Worm (Caenorhabditis elegans) whole organism, L4 larva: ENCODE measurements around the gene T22F3.8.

Experiments
- D1046.2 ChIP-seq: fragments of 200-800 bp; sonication (Bioruptor generic); IDR thresholded peaks from 2 replicates; pipeline ENCODE4 v1.3.6; 2022; ENCODE audit warnings: missing genetic modification characterization, missing compliant biosample characterization
- F10B5.3 ChIP-seq: sonication (generic microtip); optimal IDR thresholded peaks from 2 replicates; lab custom pipeline; 2016; ENCODE audit warnings: mild to moderate bottlenecking, missing genetic modification characterization, missing compliant biosample characterization
- F37D6.2 ChIP-seq: sonication (generic microtip); optimal IDR thresholded peaks from 2 replicates; lab custom pipeline; 2016; ENCODE audit warnings: mild to moderate bottlenecking, missing genetic modification characterization, missing compliant biosample characterization
- F44E2.7 ChIP-seq: fragments of 200-800 bp; sonication (Bioruptor generic); IDR thresholded peaks from 2 replicates; pipeline ENCODE4 v2.1.2; 2022; ENCODE audit warnings: missing genetic modification characterization, missing compliant biosample characterization
- T26A8.4 ChIP-seq: fragments of 200-800 bp; sonication (Bioruptor generic); IDR thresholded peaks from 2 replicates; pipeline ENCODE4 v1.3.6; 2022; ENCODE audit warnings: missing genetic modification characterization, missing compliant biosample characterization
- Y48G9A.11 ChIP-seq: fragments of 200-800 bp; sonication (Bioruptor generic); IDR thresholded peaks from 2 replicates; pipeline ENCODE4 v1.3.6; 2022; ENCODE audit warnings: missing genetic modification reagents, missing genetic modification characterization, missing compliant biosample characterization
- ZK337.2 ChIP-seq: fragments of 200-800 bp; sonication (Bioruptor generic); IDR thresholded peaks from 2 replicates; pipeline ENCODE4 v1.3.6; 2022; ENCODE audit warnings: missing genetic modification reagents, missing genetic modification characterization, missing compliant biosample characterization
- ZK546.5 ChIP-seq, 2 experiments: sonication (generic microtip); optimal IDR thresholded peaks; 2 replicates each; lab custom pipeline; 2017; ENCODE audit warnings: missing biosample characterization in 2 of 2, missing genetic modification characterization in 2 of 2
- aha-1 ChIP-seq: fragments of 150-350 bp; peaks from one replicate; lab custom pipeline; 2014; ENCODE audit warnings: missing biosample characterization, missing genetic modification characterization
- arid-1 ChIP-seq: fragments of 200-800 bp; sonication (Bioruptor generic); conservative IDR thresholded peaks from 2 replicates; pipeline ENCODE4 v1.3.6; 2022; ENCODE audit warnings: missing genetic modification reagents, missing genetic modification characterization, missing compliant biosample characterization
- ceh-28 ChIP-seq: fragments of 150-350 bp; optimal IDR thresholded peaks from 2 replicates; lab custom pipeline; 2014; ENCODE audit warnings: missing biosample characterization, missing genetic modification reagents, missing genetic modification characterization
- ceh-44 ChIP-seq: fragments of 200-800 bp; sonication (Bioruptor generic); IDR thresholded peaks from 2 replicates; pipeline ENCODE4 v1.3.6; 2022; ENCODE audit warnings: missing genetic modification reagents, missing genetic modification characterization, missing compliant biosample characterization
- ceh-82 ChIP-seq: sonication (generic microtip); optimal IDR thresholded peaks from 2 replicates; lab custom pipeline; 2017; ENCODE audit warnings: missing biosample characterization, missing genetic modification characterization
- cey-2 ChIP-seq: sonication (generic microtip); optimal IDR thresholded peaks from 3 replicates; lab custom pipeline; 2017; ENCODE audit warnings: missing genetic modification characterization, mild to moderate bottlenecking, missing compliant biosample characterization, antibody characterized with exemption, borderline replicate concordance; ENCODE audit not compliant: insufficient read depth
- ctbp-1 ChIP-seq: fragments of 200-800 bp; sonication (Bioruptor generic); IDR thresholded peaks from 2 replicates; pipeline ENCODE4 v1.3.6; 2022; ENCODE audit warnings: missing genetic modification reagents, missing genetic modification characterization, missing compliant biosample characterization
- daf-16 ChIP-seq, 3 experiments: sonication (generic microtip); optimal IDR thresholded peaks; 2 replicates each; lab custom pipeline; 2016 to 2017; ENCODE audit warnings: missing genetic modification characterization in 3 of 3, missing genetic modification reagents in 3 of 3, mild to moderate bottlenecking in 2 of 3, missing compliant biosample characterization in 2 of 3, missing biosample characterization in 1 of 3, moderate library complexity in 1 of 3
- dmd-9 ChIP-seq: fragments of 200-800 bp; sonication (Bioruptor generic); IDR thresholded peaks from 2 replicates; pipeline ENCODE4 v1.3.6; 2022; ENCODE audit warnings: missing genetic modification reagents, missing genetic modification characterization, missing compliant biosample characterization
- dpl-1 ChIP-seq: fragments of 150-350 bp; optimal IDR thresholded peaks from 2 replicates; lab custom pipeline; 2014; ENCODE audit warnings: missing biosample characterization, missing genetic modification reagents, missing genetic modification characterization
- egl-27 ChIP-seq: sonication (generic microtip); optimal IDR thresholded peaks from 3 replicates; lab custom pipeline; 2017; ENCODE audit warnings: missing biosample characterization, missing genetic modification reagents, missing genetic modification characterization
- egl-43 ChIP-seq: fragments of 200-800 bp; sonication (Bioruptor generic); IDR thresholded peaks from 2 replicates; pipeline ENCODE4 v1.3.6; 2022; ENCODE audit warnings: missing genetic modification reagents, missing genetic modification characterization, missing compliant biosample characterization
- hlh-11 ChIP-seq: fragments of 200-800 bp; sonication (Bioruptor generic); optimal IDR thresholded peaks from 2 replicates; lab custom pipeline; 2018; ENCODE audit warnings: mild to moderate bottlenecking, missing genetic modification characterization, missing compliant biosample characterization
- hmg-1.1 ChIP-seq: fragments of 200-800 bp; sonication (Bioruptor generic); IDR thresholded peaks from 2 replicates; pipeline ENCODE4 v1.3.6; 2022; ENCODE audit warnings: missing genetic modification reagents, missing genetic modification characterization, missing compliant biosample characterization
- jun-1 ChIP-seq: fragments of 150-350 bp; optimal IDR thresholded peaks from 2 replicates; lab custom pipeline; 2014; ENCODE audit warnings: missing biosample characterization, missing genetic modification reagents, missing genetic modification characterization
- lin-1 ChIP-seq: fragments of 200-800 bp; sonication (Bioruptor generic); IDR thresholded peaks from 2 replicates; pipeline ENCODE4 v1.3.6; 2022; ENCODE audit warnings: missing genetic modification reagents, missing genetic modification characterization, missing compliant biosample characterization
- lin-13 ChIP-seq: fragments of 150-350 bp; optimal IDR thresholded peaks from 2 replicates; lab custom pipeline; 2014; ENCODE audit warnings: missing biosample characterization, missing genetic modification reagents, missing genetic modification characterization
- lin-15B ChIP-seq: fragments of 150-350 bp; sonication (generic microtip); optimal IDR thresholded peaks from 3 replicates; lab custom pipeline; 2014; ENCODE audit warnings: missing biosample characterization, missing genetic modification characterization
- lin-39 ChIP-seq: fragments of 150-350 bp; optimal IDR thresholded peaks from 2 replicates; lab custom pipeline; 2014; ENCODE audit warnings: missing biosample characterization, missing genetic modification reagents, missing genetic modification characterization
- madf-9 ChIP-seq: fragments of 200-800 bp; sonication (Bioruptor generic); conservative IDR thresholded peaks from 2 replicates; pipeline ENCODE4 v1.3.6; 2022; ENCODE audit warnings: missing genetic modification reagents, missing genetic modification characterization, missing compliant biosample characterization
- mes-2 ChIP-seq: sonication (generic microtip); optimal IDR thresholded peaks from 2 replicates; lab custom pipeline; 2016; ENCODE audit warnings: missing genotype, mild to moderate bottlenecking, missing genetic modification characterization, missing compliant biosample characterization; ENCODE audit not compliant: poor library complexity, severe bottlenecking
- nhr-102 ChIP-seq: sonication (generic microtip); optimal IDR thresholded peaks from 2 replicates; lab custom pipeline; 2016; ENCODE audit warnings: mild to moderate bottlenecking, missing genetic modification characterization, moderate library complexity, missing compliant biosample characterization
- nhr-111 ChIP-seq: fragments of 200-800 bp; sonication (Bioruptor generic); optimal IDR thresholded peaks from 2 replicates; lab custom pipeline; 2018; ENCODE audit warnings: mild to moderate bottlenecking, missing genetic modification characterization, missing compliant biosample characterization
- nhr-237 ChIP-seq: sonication (generic microtip); optimal IDR thresholded peaks from 2 replicates; lab custom pipeline; 2017; ENCODE audit warnings: missing biosample characterization, missing genetic modification characterization
- nhr-41 ChIP-seq: fragments of 200-800 bp; sonication (Bioruptor generic); IDR thresholded peaks from 2 replicates; pipeline ENCODE4 v1.3.6; 2022; ENCODE audit warnings: missing genetic modification reagents, missing genetic modification characterization, missing compliant biosample characterization
- nhr-42 ChIP-seq: fragments of 200-800 bp; sonication (Bioruptor generic); IDR thresholded peaks from 2 replicates; pipeline ENCODE4 v1.3.6; 2022; ENCODE audit warnings: missing genetic modification characterization, missing compliant biosample characterization
- pha-4 ChIP-seq, 2 experiments: fragments of 150-350 bp in 1 of 2; fragments of 200-800 bp in 1 of 2; sonication (Bioruptor generic) in 1 of 2; IDR thresholded peaks in 1 of 2; optimal IDR thresholded peaks in 1 of 2; 2 replicates each; pipeline versions ENCODE4 v1.3.6 to Lab custom; 2014 to 2022; ENCODE audit warnings: missing genetic modification characterization in 2 of 2, missing genetic modification reagents in 2 of 2, missing biosample characterization in 1 of 2, missing compliant biosample characterization in 1 of 2
- rbr-2 ChIP-seq: sonication (generic microtip); optimal IDR thresholded peaks from 2 replicates; lab custom pipeline; 2016; ENCODE audit warnings: missing genotype, missing genetic modification characterization, missing compliant biosample characterization
- saeg-2 ChIP-seq: fragments of 200-800 bp; sonication (Bioruptor generic); IDR thresholded peaks from 2 replicates; pipeline ENCODE4 v1.3.6; 2022; ENCODE audit warnings: missing genetic modification reagents, missing genetic modification characterization, missing compliant biosample characterization
- sdz-12 ChIP-seq: fragments of 200-800 bp; sonication (Bioruptor generic); optimal IDR thresholded peaks from 2 replicates; lab custom pipeline; 2018; ENCODE audit warnings: mild to moderate bottlenecking, missing genetic modification characterization, missing compliant biosample characterization
- snpc-1.2 ChIP-seq: fragments of 200-800 bp; sonication (Bioruptor generic); IDR thresholded peaks from 2 replicates; pipeline ENCODE4 v1.3.6; 2022; ENCODE audit warnings: missing genetic modification reagents, missing genetic modification characterization, missing compliant biosample characterization
- spr-1 ChIP-seq: sonication (generic microtip); optimal IDR thresholded peaks from 2 replicates; lab custom pipeline; 2016; ENCODE audit warnings: mild to moderate bottlenecking, missing genetic modification characterization, missing compliant biosample characterization
- unc-130 ChIP-seq: sonication (generic microtip); optimal IDR thresholded peaks from 2 replicates; lab custom pipeline; 2016; ENCODE audit warnings: missing genetic modification reagents, missing genetic modification characterization, missing compliant biosample characterization
- unc-39 ChIP-seq: sonication (generic microtip); optimal IDR thresholded peaks from 2 replicates; lab custom pipeline; 2017; ENCODE audit warnings: missing biosample characterization, missing genetic modification characterization
- unc-62 ChIP-seq, 3 experiments: fragments of 150-350 bp in 1 of 3; sonication (generic microtip); optimal IDR thresholded peaks in 2 of 3; peaks in 1 of 3; 1 replicate in 1 of 3; 2 replicates in 2 of 3; lab custom pipeline; 2014 to 2017; ENCODE audit warnings: missing biosample characterization in 3 of 3, missing genetic modification characterization in 3 of 3, missing genetic modification reagents in 3 of 3, missing genotype in 1 of 3
- vab-7 ChIP-seq: fragments of 200-800 bp; sonication (Bioruptor generic); IDR thresholded peaks from 2 replicates; pipeline ENCODE4 v1.3.6; 2022; ENCODE audit warnings: missing genetic modification reagents, missing genetic modification characterization, missing compliant biosample characterization
- zfp-2 ChIP-seq: sonication (generic microtip); optimal IDR thresholded peaks from 2 replicates; lab custom pipeline; 2016; ENCODE audit warnings: mild to moderate bottlenecking, missing genetic modification characterization, missing compliant biosample characterization
- ztf-11 ChIP-seq: fragments of 150-350 bp; optimal IDR thresholded peaks from 2 replicates; lab custom pipeline; 2014; ENCODE audit warnings: missing biosample characterization, missing genetic modification characterization
- ztf-7 ChIP-seq: fragments of 150-350 bp; optimal IDR thresholded peaks from 2 replicates; lab custom pipeline; 2014; ENCODE audit warnings: missing biosample characterization, missing genetic modification characterization

Gene T22F3.8

DNA sequence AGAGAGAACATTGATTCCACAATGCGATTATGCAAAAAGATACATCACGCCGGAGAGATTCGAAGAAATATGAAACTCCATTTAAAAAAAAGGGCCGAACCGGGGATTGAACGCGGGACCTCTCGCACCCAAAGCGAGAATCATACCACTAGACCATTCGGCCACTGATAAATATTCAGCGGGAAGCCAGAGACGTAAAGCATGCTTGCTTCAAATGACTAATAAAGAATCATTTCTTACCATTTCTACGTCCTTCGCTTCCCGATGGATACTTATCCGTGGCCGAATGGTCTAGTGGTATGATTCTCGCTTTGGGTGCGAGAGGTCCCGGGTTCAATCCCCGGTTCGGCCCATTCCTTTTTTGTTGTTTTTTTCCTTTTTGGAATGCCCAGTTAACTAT lies 17.0 kb downstream of the T22F3.8 start (continued):
- TF ChIP-seq hlh-11 (no peak), unc-130 (GFP tag; lab: Kevin White, UChicago) (no peak), zfp-2 (no peak), egl-43 (GFP tag; lab: Robert Waterston, UW) (peak; percentile 81), lin-39 (no peak), D1046.2 (GFP tag; lab: Robert Waterston, UW) (0 out of 2 replicates have a peak, but pooled peaks have one; percentile 42), jun-1 (tag; lab: Kevin White, UChicago) (no peak), ctbp-1 (GFP tag; lab: Robert Waterston, UW) (0 out of 2 replicates have a peak, but pooled peaks have one; percentile 41), madf-9 (GFP tag; lab: Robert Waterston, UW) (no peak), vab-7 (peak; percentile 58; the same call in 1 of the 2 replicates), lin-1 (GFP tag; lab: Robert Waterston, UW) (peak; percentile 51), nhr-111 (GFP tag; lab: Kevin White, UChicago) (no peak)

DNA sequence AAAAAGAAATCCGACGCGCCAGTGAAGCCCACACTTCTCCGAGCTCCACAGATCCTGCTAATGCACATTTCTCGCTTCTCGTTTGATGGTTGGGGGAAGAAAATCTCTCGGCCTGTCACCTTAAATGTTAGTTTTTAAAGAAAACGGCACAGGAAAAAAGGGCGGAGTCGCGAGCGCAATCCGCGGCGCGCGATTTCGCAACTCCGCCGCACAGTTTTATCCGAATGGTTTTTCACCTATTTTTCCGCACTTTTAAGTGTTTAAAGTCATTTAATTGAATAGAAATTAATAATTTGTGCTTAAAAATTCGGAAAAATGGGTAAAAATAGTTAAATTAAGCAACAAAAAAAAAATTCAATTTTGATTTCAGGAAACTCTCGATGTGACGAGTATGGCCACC lies 17.6 kb downstream of the T22F3.8 start:
- TF ChIP-seq ZK337.2 (GFP tag; lab: Robert Waterston, UW) (0 out of 2 replicates have a peak, but pooled peaks have one; percentile 18), ZK546.5 (tag; optimal IDR thresholded peaks at IDR 0.05; lab: Kevin White, UChicago) (no peak), lin-13 (no peak), nhr-41 (GFP tag; lab: Robert Waterston, UW) (no peak), ztf-7 (tag; lab: Kevin White, UChicago) (no peak), dmd-9 (no peak), saeg-2 (GFP tag; lab: Robert Waterston, UW) (no peak), cey-2 (tag; lab: Kevin White, UChicago) (no peak), unc-62 (GFP tag; optimal IDR thresholded peaks at IDR 0.05 in 1 of 2; lab: Kevin White, UChicago) (no peak), unc-62 (tag; optimal IDR thresholded peaks at IDR 0.05; lab: Kevin White, UChicago) (no peak), nhr-237 (tag; lab: Kevin White, UChicago) (no peak), rbr-2 (tag; lab: Kevin White, UChicago) (no peak), ztf-11 (tag; lab: Kevin White, UChicago) (no peak), vab-7 (no peak), unc-39 (no peak), pha-4 (GFP tag; IDR thresholded peaks at IDR 0.05; lab: Robert Waterston, UW) (0 out of 2 replicates have a peak, but pooled peaks have one; percentile 22), pha-4 (tag; optimal IDR thresholded peaks at IDR 0.05; lab: Kevin White, UChicago) (no peak), hmg-1.1 (GFP tag; lab: Robert Waterston, UW) (0 out of 2 replicates have a peak, but pooled peaks have one; percentile 15), T26A8.4 (no peak), snpc-1.2 (GFP tag; lab: Robert Waterston, UW) (no peak), jun-1 (tag; lab: Kevin White, UChicago) (no peak), aha-1 (peak; percentile 75), Y48G9A.11 (GFP tag; lab: Robert Waterston, UW) (0 out of 2 replicates have a peak, but pooled peaks have one; percentile 22), ceh-28 (tag; lab: Kevin White, UChicago) (no peak), mes-2 (peak; percentile 75), madf-9 (GFP tag; lab: Robert Waterston, UW) (no peak), dpl-1 (GFP tag; lab: Kevin White, UChicago) (peak; percentile 27), sdz-12 (GFP tag; lab: Kevin White, UChicago) (no peak), F10B5.3 (tag; lab: Kevin White, UChicago) (no peak), ceh-44 (no peak), arid-1 (no peak), ceh-82 (tag; lab: Kevin White, UChicago) (no peak), F44E2.7 (GFP tag; lab: Robert Waterston, UW) (no peak), nhr-102 (tag; lab: Kevin White, UChicago) (no peak), spr-1 (tag; lab: Kevin White, UChicago) (no peak), zfp-2 (no peak), egl-27 (no peak), daf-16 (GFP tag; optimal IDR thresholded peaks at IDR 0.05; lab: Kevin White, UChicago) (no peak), daf-16 (tag; optimal IDR thresholded peaks at IDR 0.05; lab: Kevin White, UChicago) (no peak), ctbp-1 (GFP tag; lab: Robert Waterston, UW) (no peak), nhr-42 (GFP tag; lab: Robert Waterston, UW) (no peak), lin-15B (no peak), F37D6.2 (tag; lab: Kevin White, UChicago) (no peak)
